Fruit fly (Drosophila melanogaster): ENCODE data around the gene brk.

brk gene

dm6 chrX:7336962-7337844, 29.5 kb downstream of the brk start, which contains the start of gene CBP (continued):
- TF ChIP-seq CG1647 (GFP tag; optimal IDR thresholded peaks at IDR 0.05) (peak; percentile 95), Mad (GFP tag; optimal IDR thresholded peaks at IDR 0.05) (peak; percentile 96), Dip2 (GFP tag; IDR thresholded peaks at IDR 0.05) (peak; percentile 35; the same call in 1 of the 2 replicates), CTCF (GFP tag; optimal IDR thresholded peaks at IDR 0.05) (peak; percentile 77), Bteb2 (GFP tag; optimal IDR thresholded peaks at IDR 0.05) (peak; percentile 94), ranshi (GFP tag; IDR thresholded peaks at IDR 0.05) (peak; percentile 94), pzg (GFP tag; optimal IDR thresholded peaks at IDR 0.05) (peak; percentile 19), bbx (GFP tag; IDR thresholded peaks at IDR 0.05; ENCODE audit: partially characterized antibody) (peak; percentile 30; the same call in 1 of the 2 replicates), zfh2 (GFP tag; optimal IDR thresholded peaks at IDR 0.05) (peak; percentile 78), CG1233 (GFP tag; optimal IDR thresholded peaks at IDR 0.05) (peak; percentile 97), Asciz (GFP tag; optimal IDR thresholded peaks at IDR 0.05) (peak; percentile 98), CG10274 (GFP tag; optimal IDR thresholded peaks at IDR 0.05) (peak; percentile 88), Spps (tag; optimal IDR thresholded peaks at IDR 0.05) (peak; percentile 99), CG17186 (GFP tag; optimal IDR thresholded peaks at IDR 0.05) (peak; percentile 92), CG17568 (GFP tag; optimal IDR thresholded peaks at IDR 0.05) (peak; percentile 97), CG31441 (GFP tag; IDR thresholded peaks at IDR 0.05) (peak; percentile 95), sens (GFP tag) (peak; percentile 100), Mrtf (GFP tag; IDR thresholded peaks at IDR 0.05) (peak; percentile 95), Hand (GFP tag; optimal IDR thresholded peaks at IDR 0.05) (peak; percentile 95), CG30020 (tag; optimal IDR thresholded peaks at IDR 0.05) (peak; percentile 84), Awh (GFP tag; IDR thresholded peaks at IDR 0.05) (peak; percentile 96), crc (GFP tag; optimal IDR thresholded peaks at IDR 0.05) (peak; percentile 96), eve (GFP tag; optimal IDR thresholded peaks at IDR 0.05) (peak; percentile 53 to 99), Mes4 (GFP tag; optimal IDR thresholded peaks at IDR 0.05) (peak; percentile 98), h (optimal IDR thresholded peaks at IDR 0.05) (no peak), CG14441 (GFP tag; IDR thresholded peaks at IDR 0.05) (peak; percentile 93), en (GFP tag; optimal IDR thresholded peaks at IDR 0.05) (peak; percentile 97), CG6765 (GFP tag; optimal IDR thresholded peaks at IDR 0.05) (peak; percentile 92), NC2β (GFP tag; optimal IDR thresholded peaks at IDR 0.05) (peak; percentile 97), HLH54F (GFP tag; optimal IDR thresholded peaks at IDR 0.05) (peak; percentile 93), Ptx1 (GFP tag; IDR thresholded peaks at IDR 0.05) (peak; percentile 97), CG32772 (GFP tag; IDR thresholded peaks at IDR 0.05) (peak; percentile 95), CG12942 (GFP tag; optimal IDR thresholded peaks at IDR 0.05) (peak; percentile 96), CG13775 (GFP tag; optimal IDR thresholded peaks at IDR 0.05) (peak; percentile 97), mld (GFP tag; IDR thresholded peaks at IDR 0.05; ENCODE audit: partially characterized antibody) (no peak), row (GFP tag; IDR thresholded peaks at IDR 0.05) (peak; percentile 95), CG18619 (GFP tag; optimal IDR thresholded peaks at IDR 0.05) (peak; percentile 97), CG10321 (GFP tag; IDR thresholded peaks at IDR 0.05) (peak; percentile 76), ab (GFP tag; optimal IDR thresholded peaks at IDR 0.05) (peak; percentile 91), mam (GFP tag; optimal IDR thresholded peaks at IDR 0.05) (peak; percentile 96), Side (GFP tag; optimal IDR thresholded peaks at IDR 0.05) (peak; percentile 98), Dll (GFP tag; IDR thresholded peaks at IDR 0.05; ENCODE audit: partially characterized antibody) (no peak), aop (GFP tag; IDR thresholded peaks at IDR 0.05) (peak; percentile 89), fd3F (GFP tag; optimal IDR thresholded peaks at IDR 0.05) (peak; percentile 94), Sin3A (optimal IDR thresholded peaks at IDR 0.05) (no peak), Rfx (GFP tag; IDR thresholded peaks at IDR 0.05) (peak; percentile 93), CG13287 (GFP tag; IDR thresholded peaks at IDR 0.05; ENCODE audit: partially characterized antibody) (no peak), fu2 (GFP tag; optimal IDR thresholded peaks at IDR 0.05) (peak; percentile 93), Kr (GFP tag; optimal IDR thresholded peaks at IDR 0.05) (peak; percentile 95), phol (tag; optimal IDR thresholded peaks at IDR 0.05) (peak; percentile 98), HLH3B (GFP tag; IDR thresholded peaks at IDR 0.05) (peak; percentile 96)
